Worm (Caenorhabditis elegans) whole organism, dauer: ENCODE data around the gene F59E11.5.

Experiments
- unc-62 ChIP-seq: sonication (generic microtip); optimal IDR thresholded peaks from 2 replicates; lab custom pipeline; 2017; ENCODE audit warnings: missing biosample characterization, missing genetic modification reagents, missing genetic modification characterization

F59E11.5 gene

ce11 chrV:8988104-8988503, 6.8 kb upstream of the F59E11.5 start, which contains the start of gene str-87:
Gene str-87 (minus strand): TSS chrV:8988204.
- TF ChIP-seq unc-62 (GFP tag; lab: Kevin White, UChicago): no peak

- no peak for TF ChIP-seq unc-62 (GFP tag; lab: Kevin White, UChicago)
These were observed 4.7 kb upstream of the F59E11.5 start, which contains the start of gene F59E11.7 for ce11 chrV:8990194-8990649. Gene F59E11.7 (plus strand): TSS chrV:8990244.

DNA sequence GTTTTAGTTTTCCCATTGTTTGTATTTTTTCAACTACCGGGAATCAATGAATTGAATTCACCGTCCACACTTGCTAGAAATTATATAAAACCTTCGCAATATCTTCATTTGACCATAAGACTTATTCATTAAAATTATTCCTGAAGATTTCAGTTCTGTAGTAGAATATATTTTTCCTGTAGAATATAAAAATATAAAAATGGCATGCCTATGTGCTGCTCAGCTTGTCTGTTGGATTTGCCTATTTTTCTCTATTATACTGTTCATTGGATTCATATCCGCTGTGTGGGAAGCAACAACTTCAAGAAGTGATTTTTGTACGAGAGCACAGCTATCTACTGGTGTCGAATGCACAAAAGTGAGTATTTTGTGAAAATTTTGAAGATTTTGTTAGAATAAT, 3.2 kb upstream of the F59E11.5 start, which contains the start of gene F59E11.6:
Gene F59E11.6, plus strand, starts transcription at position 111 of the 400 bp plus-strand sequence.
- TF ChIP-seq unc-62 (GFP tag; lab: Kevin White, UChicago): no peak

DNA sequence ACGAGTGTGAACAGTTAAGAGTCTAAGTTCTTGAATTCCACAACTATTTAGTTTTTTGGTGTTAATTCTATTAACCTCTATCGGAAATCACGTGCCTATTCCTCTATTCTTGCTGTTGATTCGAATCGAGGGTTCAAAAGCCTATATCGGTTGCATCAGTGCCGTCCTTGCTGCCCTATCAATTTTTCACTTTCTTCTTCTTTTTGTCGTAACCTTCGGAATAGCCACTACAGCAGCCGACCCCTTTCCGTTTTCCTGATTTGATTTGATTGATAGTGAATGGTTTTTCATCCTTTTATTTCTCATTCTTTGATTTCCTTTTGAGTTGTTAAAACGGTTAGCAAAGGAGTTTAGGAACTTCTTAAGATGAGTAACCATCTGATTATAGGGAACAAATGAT, 629 bp upstream of the F59E11.5 start:
- TF ChIP-seq unc-62 (GFP tag; lab: Kevin White, UChicago): no peak

DNA sequence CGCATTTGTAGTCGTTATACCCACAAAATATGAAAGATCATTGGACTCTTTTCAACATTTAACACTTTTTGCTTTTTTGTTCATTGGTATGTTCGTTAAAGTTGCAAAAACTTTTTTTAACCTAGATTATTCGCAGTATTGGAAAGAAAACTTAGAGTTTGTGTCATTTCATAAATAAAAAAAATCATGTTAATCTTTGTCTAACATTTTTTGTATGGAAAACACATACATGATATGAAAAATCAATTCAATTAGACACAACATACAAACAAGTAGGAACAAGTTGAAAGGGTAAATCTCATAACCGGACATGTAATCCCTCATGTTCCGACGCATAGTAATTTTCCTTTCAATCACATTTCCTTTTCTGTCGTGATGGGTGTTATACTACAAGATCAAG, 6.3 kb downstream of the F59E11.5 start, which contains the start of gene F59E11.2:
Gene F59E11.2, plus strand, starts transcription at position 301 of the 400 bp plus-strand sequence.
- TF ChIP-seq unc-62 (GFP tag; lab: Kevin White, UChicago): no peak

DNA sequence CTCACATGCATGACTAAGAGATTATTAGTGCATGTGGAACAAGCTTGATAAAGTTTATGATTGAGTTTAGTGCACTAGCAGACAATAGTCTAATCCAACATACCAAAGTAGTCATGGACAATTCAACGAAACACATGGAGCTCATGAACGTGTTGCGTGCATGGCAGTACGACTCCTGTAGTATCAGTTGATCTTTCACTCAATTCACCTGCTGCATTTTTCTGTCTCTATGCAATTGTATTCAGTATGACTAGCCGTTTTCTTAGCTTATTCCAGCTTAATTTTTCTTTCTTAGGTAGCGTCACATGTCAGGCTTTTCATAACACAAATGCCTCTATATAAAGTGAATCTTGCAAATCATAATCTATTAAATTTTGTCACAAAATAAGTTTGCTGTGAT, 8.4 kb downstream of the F59E11.5 start, which contains the start of gene srx-1:
Gene srx-1, plus strand, starts transcription at position 382 of the 400 bp plus-strand sequence.
- no peak for TF ChIP-seq unc-62 (GFP tag; lab: Kevin White, UChicago)

DNA sequence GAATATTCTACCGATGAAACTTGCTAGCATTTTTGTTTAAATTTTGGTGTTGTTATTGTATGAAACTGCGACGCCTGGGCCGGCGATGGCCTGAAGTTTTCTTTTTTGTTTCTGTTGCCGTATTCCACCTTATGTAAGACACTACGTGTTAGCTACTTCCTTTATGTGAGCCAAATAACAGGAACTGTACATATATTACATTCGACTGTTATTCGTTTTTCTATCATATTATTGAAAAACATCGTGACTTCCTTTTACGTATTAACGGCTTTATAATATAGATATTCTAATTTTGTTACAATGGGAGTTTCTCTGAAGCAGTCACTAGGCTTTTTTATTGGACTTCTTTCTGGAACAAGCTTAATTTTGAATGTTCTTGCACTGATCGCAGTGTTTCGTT, 10.3 kb downstream of the F59E11.5 start, which contains the start of gene srx-3:
Gene srx-3, plus strand, starts transcription at position 301 of the 400 bp plus-strand sequence.
- TF ChIP-seq unc-62 (GFP tag; lab: Kevin White, UChicago): no peak

DNA sequence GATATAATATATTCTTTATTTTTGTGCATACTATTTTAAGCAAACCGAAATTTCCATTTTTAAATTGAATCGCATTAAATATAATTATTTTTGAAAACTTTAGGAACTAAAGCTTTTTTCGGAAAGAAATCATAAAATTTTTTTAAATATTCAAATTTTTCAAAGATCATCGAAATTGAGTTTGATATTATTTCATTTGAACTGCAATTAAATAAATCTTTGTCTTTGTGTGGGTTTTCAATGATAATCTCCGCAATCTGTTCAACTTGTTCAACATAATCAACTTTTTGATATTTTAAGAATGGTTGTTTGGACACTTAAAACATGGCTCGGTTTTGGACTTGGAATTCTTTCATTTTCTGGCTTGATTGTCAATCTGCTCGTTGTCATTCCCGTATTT, 14.3 kb downstream of the F59E11.5 start, which contains the start of gene srx-2:
Gene srx-2, plus strand, starts transcription at position 301 of the 400 bp plus-strand sequence.
- no peak for TF ChIP-seq unc-62 (GFP tag; lab: Kevin White, UChicago)

ce11 chrV:9013765-9014164, 18.9 kb downstream of the F59E11.5 start, which contains the start of gene srh-201:
Gene srh-201 (minus strand): TSS chrV:9013865.
- TF ChIP-seq unc-62 (GFP tag; lab: Kevin White, UChicago): no peak

- TF ChIP-seq unc-62 (GFP tag; lab: Kevin White, UChicago): no peak
These were observed 20.6 kb downstream of the F59E11.5 start, which contains the start of gene srt-18 for ce11 chrV:9015540-9015939. Gene srt-18 (minus strand): TSS chrV:9015640.

- TF ChIP-seq unc-62 (GFP tag; lab: Kevin White, UChicago): no peak
These were observed 21.6 kb downstream of the F59E11.5 start, which contains the start of gene oac-40 for ce11 chrV:9016479-9016878. Gene oac-40 (plus strand): TSS chrV:9016779.

DNA sequence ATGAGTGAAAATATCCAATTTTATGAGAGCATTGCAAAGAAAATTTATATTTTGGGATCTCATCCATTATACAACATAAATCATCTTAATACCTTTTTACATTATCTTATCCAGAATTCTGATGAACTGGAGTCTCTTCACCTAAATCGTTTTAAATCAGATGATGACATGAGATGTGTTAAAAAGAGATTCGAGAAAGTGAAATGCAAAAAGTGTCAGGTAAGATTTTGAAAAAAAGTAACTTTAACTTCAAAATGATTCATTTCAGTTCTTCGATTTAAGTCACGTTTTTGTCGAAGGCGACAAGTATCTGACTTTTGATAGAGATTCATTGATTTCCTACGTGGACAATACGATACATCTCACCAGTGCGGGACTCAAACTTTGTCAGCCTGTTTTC, 24.0 kb downstream of the F59E11.5 start:
- no peak for TF ChIP-seq unc-62 (GFP tag; lab: Kevin White, UChicago)

DNA sequence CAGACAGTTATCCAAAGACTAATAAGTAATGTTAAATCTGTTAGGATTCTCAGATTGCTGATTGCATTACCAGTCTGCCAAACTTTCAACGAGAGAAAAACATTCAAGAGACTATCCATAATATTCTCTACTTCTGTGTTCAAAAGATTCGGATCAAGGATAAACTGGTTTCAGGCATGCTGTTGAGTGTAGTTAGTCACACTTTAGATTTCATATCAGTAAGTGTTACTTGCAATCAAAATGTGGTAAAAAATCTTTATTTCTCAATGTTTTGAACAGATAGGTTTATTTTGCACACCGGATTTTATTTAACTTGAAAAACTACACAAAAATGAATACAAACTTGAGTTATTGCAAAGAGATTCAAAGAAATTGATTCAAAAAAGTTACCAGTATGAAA, 27.2 kb downstream of the F59E11.5 start, which contains the start of gene oac-41:
Gene oac-41, minus strand, starts transcription at position 101 of the 400 bp plus-strand sequence.
- no peak for TF ChIP-seq unc-62 (GFP tag; lab: Kevin White, UChicago)

- TF ChIP-seq unc-62 (GFP tag; lab: Kevin White, UChicago): no peak
These were observed 29.8 kb downstream of the F59E11.5 start, which contains the start of gene bus-1 for ce11 chrV:9024713-9025112. Gene bus-1 (minus strand): TSS chrV:9024813.

DNA sequence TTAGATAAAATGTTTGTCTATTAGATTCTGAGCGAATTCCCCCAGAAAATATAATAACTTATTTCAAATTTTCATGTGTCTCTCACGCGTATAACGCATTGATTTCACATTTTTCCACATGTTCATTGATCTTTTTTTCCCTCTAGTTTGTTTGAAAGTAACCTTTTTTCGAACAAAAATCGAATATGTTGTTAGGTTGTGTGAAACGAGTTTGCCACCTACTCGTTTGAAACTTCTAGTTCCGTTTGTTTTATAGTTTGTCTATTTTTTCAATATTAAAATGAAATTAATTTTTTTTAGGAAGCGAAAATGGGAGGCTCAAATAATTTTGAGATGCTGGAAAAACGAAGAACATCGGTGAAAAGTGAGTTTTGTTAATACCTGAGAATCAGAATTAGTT, 35.3 kb downstream of the F59E11.5 start, which contains the start of gene C25E10.5:
Gene C25E10.5, plus strand, starts transcription at position 301 of the 400 bp plus-strand sequence.
- no peak for TF ChIP-seq unc-62 (GFP tag; lab: Kevin White, UChicago)

- no peak for TF ChIP-seq unc-62 (GFP tag; lab: Kevin White, UChicago)
These were observed 38.4 kb downstream of the F59E11.5 start, which contains the start of gene C25E10.4 for ce11 chrV:9033267-9033666. Gene C25E10.4 (plus strand): TSS chrV:9033567.

- no peak for TF ChIP-seq unc-62 (GFP tag; lab: Kevin White, UChicago)
These were observed 40.8 kb downstream of the F59E11.5 start, which contains the start of gene srsx-34 for ce11 chrV:9035685-9036084. Gene srsx-34 (plus strand): TSS chrV:9035985.
